Worm (Caenorhabditis elegans) whole organism, L4 larva: Measurements from ENCODE around the gene F20B6.10.

Experiments
- ama-1 ChIP-seq: fragments of 150-350 bp; optimal IDR thresholded peaks from 2 replicates; lab custom pipeline; 2014; ENCODE audit warnings: inconsistent platforms, mixed read lengths
- madf-9 ChIP-seq: fragments of 200-800 bp; sonication (Bioruptor generic); conservative IDR thresholded peaks from 2 replicates; pipeline ENCODE4 v1.3.6; 2022; ENCODE audit warnings: missing genetic modification reagents, missing genetic modification characterization, missing compliant biosample characterization
- snpc-1.2 ChIP-seq: fragments of 200-800 bp; sonication (Bioruptor generic); IDR thresholded peaks from 2 replicates; pipeline ENCODE4 v1.3.6; 2022; ENCODE audit warnings: missing genetic modification reagents, missing genetic modification characterization, missing compliant biosample characterization
- unc-62 ChIP-seq, 3 experiments: fragments of 150-350 bp in 1 of 3; sonication (generic microtip); optimal IDR thresholded peaks in 2 of 3; peaks in 1 of 3; 1 replicate in 1 of 3; 2 replicates in 2 of 3; lab custom pipeline; 2014 to 2017; ENCODE audit warnings: missing biosample characterization in 3 of 3, missing genetic modification characterization in 3 of 3, missing genetic modification reagents in 3 of 3, missing genotype in 1 of 3
- ztf-11 ChIP-seq: fragments of 150-350 bp; optimal IDR thresholded peaks from 2 replicates; lab custom pipeline; 2014; ENCODE audit warnings: missing biosample characterization, missing genetic modification characterization

- TF ChIP-seq snpc-1.2 (0 out of 2 replicates have a peak, but pooled peaks have one; percentile 30), unc-62 (GFP tag; optimal IDR thresholded peaks at IDR 0.05 in 1 of 2; lab: Kevin White, UChicago) (no peak), unc-62 (tag; optimal IDR thresholded peaks at IDR 0.05; lab: Kevin White, UChicago) (no peak), madf-9 (GFP tag; lab: Robert Waterston, UW) (no peak), ama-1 (no peak), ztf-11 (tag; lab: Kevin White, UChicago) (no peak)
These were observed at the start of gene F20B6.10, which contains the start of gene hpk-1 for ce11 chrX:4216894-4217293.
